Fruit fly (Drosophila melanogaster): ENCODE results near the gene CG9331.
A peak's percentile ranks its signal among the peaks of the same experiment; 100 is the strongest.

The CG9331 gene

DNA sequence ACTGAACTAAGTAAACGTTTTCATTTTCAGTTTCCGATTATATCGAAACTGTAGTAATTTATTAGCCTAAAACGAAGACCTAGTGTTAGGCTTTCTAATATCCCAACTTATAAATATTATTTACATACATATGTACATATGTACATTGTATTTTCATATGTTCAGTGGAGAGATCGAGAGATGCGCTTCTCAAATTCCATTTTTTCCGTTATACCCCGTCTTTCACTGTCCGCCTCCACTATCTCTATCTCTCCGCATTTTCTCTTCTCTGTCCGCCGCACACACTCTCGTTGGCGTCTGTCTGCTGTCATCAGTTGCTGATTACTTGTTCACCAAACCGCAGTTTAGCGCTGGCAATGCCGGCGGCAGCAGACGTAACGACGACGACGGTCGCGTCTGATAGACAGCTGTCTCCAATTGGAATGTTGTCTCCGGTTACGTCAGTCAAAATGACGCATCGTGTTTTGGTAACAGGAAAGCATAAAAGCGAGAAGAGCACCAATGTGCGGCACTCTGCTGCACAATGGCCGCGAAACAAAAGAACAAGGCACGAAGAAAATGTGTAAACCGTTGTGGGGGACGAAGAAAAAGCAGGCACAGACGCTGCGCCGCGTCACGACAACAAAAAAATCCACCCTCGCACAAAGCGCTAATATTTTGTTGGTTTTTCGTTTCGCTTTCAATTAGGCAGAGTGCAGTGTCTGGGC lies at the start of gene CG9331:
TSS of gene CG9331 (plus strand) at position 340 of the 707 bp plus-strand sequence.
- TF ChIP-seq CG11247 (GFP tag; IDR thresholded peaks at IDR 0.05): no peak
- no peak for TF ChIP-seq CG11560 (tag; IDR thresholded peaks at IDR 0.05)
- TF ChIP-seq Stat92E (GFP tag; optimal IDR thresholded peaks at IDR 0.05): peak in 1 of 3 experiments; percentile 72
- no peak for TF ChIP-seq CG13424 (tag; optimal IDR thresholded peaks at IDR 0.05)
- no peak for TF ChIP-seq dmrt11E (tag; optimal IDR thresholded peaks at IDR 0.05)
- peak; percentile 51; the same call in 1 of the 3 replicates for TF ChIP-seq CG14860 (GFP tag; IDR thresholded peaks at IDR 0.05; ENCODE audit: partially characterized antibody)
- no peak for TF ChIP-seq maf-S (GFP tag; optimal IDR thresholded peaks at IDR 0.05)
- no peak for TF ChIP-seq CG9609 (GFP tag; optimal IDR thresholded peaks at IDR 0.05)
- no peak for TF ChIP-seq cad (GFP tag; optimal IDR thresholded peaks at IDR 0.05)
- TF ChIP-seq kay (GFP tag; optimal IDR thresholded peaks at IDR 0.05): peak; percentile 47
- TF ChIP-seq Asciz (GFP tag; optimal IDR thresholded peaks at IDR 0.05): no peak
- no peak for TF ChIP-seq bowl (GFP tag; IDR thresholded peaks at IDR 0.05)
- TF ChIP-seq gcm (GFP tag; optimal IDR thresholded peaks at IDR 0.05): peak; percentile 50
- no peak for TF ChIP-seq CG8290 (GFP tag; optimal IDR thresholded peaks at IDR 0.05)
- peak in 1 of 2 experiments; percentile 29 for TF ChIP-seq CG8290 (tag; optimal IDR thresholded peaks at IDR 0.05)
- no peak for TF ChIP-seq NfI (GFP tag; optimal IDR thresholded peaks at IDR 0.05)
- peak; percentile 22 for TF ChIP-seq nom (GFP tag; optimal IDR thresholded peaks at IDR 0.05)
- peak; percentile 3 for TF ChIP-seq zf30C (GFP tag; optimal IDR thresholded peaks at IDR 0.05)
- TF ChIP-seq CG17912 (GFP tag; optimal IDR thresholded peaks at IDR 0.05): peak; percentile 51
- no peak for TF ChIP-seq pan (optimal IDR thresholded peaks at IDR 0.05)
- no peak for TF ChIP-seq pan (GFP tag; optimal IDR thresholded peaks at IDR 0.05 in 1 of 2, IDR thresholded peaks at IDR 0.05 in 1 of 2)
- TF ChIP-seq vnd (GFP tag; IDR thresholded peaks at IDR 0.05; ENCODE audit: partially characterized antibody): peak; percentile 56; the same call in 1 of the 3 replicates
- TF ChIP-seq trem (tag; optimal IDR thresholded peaks at IDR 0.05): no peak
- no peak for TF ChIP-seq ewg (GFP tag; optimal IDR thresholded peaks at IDR 0.05)
- TF ChIP-seq CG32767 (GFP tag; IDR thresholded peaks at IDR 0.05): peak; percentile 60; the same call in 1 of the 2 replicates
- TF ChIP-seq chn (GFP tag; optimal IDR thresholded peaks at IDR 0.05): peak; percentile 21
- TF ChIP-seq Med (GFP tag): peak; percentile 90
- peak; percentile 99 for TF ChIP-seq sd (tag; optimal IDR thresholded peaks at IDR 0.05)
- peak; percentile 16 for TF ChIP-seq fd64A (GFP tag; optimal IDR thresholded peaks at IDR 0.05)
- TF ChIP-seq lab (GFP tag; optimal IDR thresholded peaks at IDR 0.05): no peak
- no peak for TF ChIP-seq Meics (GFP tag; optimal IDR thresholded peaks at IDR 0.05)
- peak; percentile 77; the same call in 2 of the 3 replicates for TF ChIP-seq ci (GFP tag; IDR thresholded peaks at IDR 0.05)
- TF ChIP-seq Sox102F (GFP tag; optimal IDR thresholded peaks at IDR 0.05): peak; percentile 0
- no peak for TF ChIP-seq klu (GFP tag; IDR thresholded peaks at IDR 0.05)
- TF ChIP-seq Dll (GFP tag; IDR thresholded peaks at IDR 0.05; ENCODE audit: partially characterized antibody): peak; percentile 57; the same call in 3 of the 4 replicates
- peak; percentile 33 for TF ChIP-seq CG12769 (tag; optimal IDR thresholded peaks at IDR 0.05)
- TF ChIP-seq CG1233 (GFP tag; optimal IDR thresholded peaks at IDR 0.05): no peak
- peak; percentile 54 for TF ChIP-seq grau (tag; optimal IDR thresholded peaks at IDR 0.05)
- TF ChIP-seq CG10274 (GFP tag; optimal IDR thresholded peaks at IDR 0.05): no peak
- TF ChIP-seq dm (GFP tag; optimal IDR thresholded peaks at IDR 0.05): peak; percentile 3
- TF ChIP-seq Ravus (GFP tag; IDR thresholded peaks at IDR 0.05): no peak
- TF ChIP-seq CG11696 (GFP tag; IDR thresholded peaks at IDR 0.05): no peak
- TF ChIP-seq B-H1 (GFP tag; IDR thresholded peaks at IDR 0.05): no peak
- peak; percentile 24 for TF ChIP-seq shn (GFP tag; optimal IDR thresholded peaks at IDR 0.05)
- no peak for TF ChIP-seq CG13624 (GFP tag; optimal IDR thresholded peaks at IDR 0.05)
- TF ChIP-seq Nf-YC (tag; optimal IDR thresholded peaks at IDR 0.05): no peak
- no peak for TF ChIP-seq luna (GFP tag; optimal IDR thresholded peaks at IDR 0.05)
- no peak for TF ChIP-seq corto (GFP tag; optimal IDR thresholded peaks at IDR 0.05)
- peak; percentile 25 for TF ChIP-seq BEAF-32 (GFP tag; optimal IDR thresholded peaks at IDR 0.05)

Measured in whole organism, embryonic.